Worm (Caenorhabditis elegans): ENCODE results near the gene E02H4.8.

Gene E02H4.8

DNA sequence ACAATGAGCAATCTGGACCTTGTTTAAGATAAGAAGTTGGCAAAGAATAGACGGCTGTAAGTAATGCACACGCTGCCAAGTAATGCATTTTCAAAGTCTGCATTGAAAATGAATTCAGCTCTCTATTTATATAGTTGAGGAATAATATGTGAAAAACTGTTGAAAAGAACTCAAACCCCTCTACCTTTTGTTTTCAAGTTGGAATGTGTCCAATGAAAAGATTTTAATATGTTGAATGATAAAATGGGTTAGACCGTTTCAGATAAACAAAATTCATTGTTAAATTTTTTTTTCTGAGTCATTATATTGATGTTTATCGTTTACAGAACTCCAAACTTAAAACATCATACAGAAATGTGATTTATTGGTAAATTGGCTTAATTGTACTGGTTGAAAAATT is at the start of gene E02H4.8:
Gene E02H4.8 (minus strand): TSS at position 101 of the 400 bp plus-strand sequence.
- no peak for TF ChIP-seq set-16 (GFP tag; IDR thresholded peaks at IDR 0.05)
- peak in 1 of 2 experiments; percentile 41 for TF ChIP-seq unc-62 (GFP tag; optimal IDR thresholded peaks at IDR 0.05 in 1 of 2)
- no peak for TF ChIP-seq unc-62 (tag; optimal IDR thresholded peaks at IDR 0.05)

DNA sequence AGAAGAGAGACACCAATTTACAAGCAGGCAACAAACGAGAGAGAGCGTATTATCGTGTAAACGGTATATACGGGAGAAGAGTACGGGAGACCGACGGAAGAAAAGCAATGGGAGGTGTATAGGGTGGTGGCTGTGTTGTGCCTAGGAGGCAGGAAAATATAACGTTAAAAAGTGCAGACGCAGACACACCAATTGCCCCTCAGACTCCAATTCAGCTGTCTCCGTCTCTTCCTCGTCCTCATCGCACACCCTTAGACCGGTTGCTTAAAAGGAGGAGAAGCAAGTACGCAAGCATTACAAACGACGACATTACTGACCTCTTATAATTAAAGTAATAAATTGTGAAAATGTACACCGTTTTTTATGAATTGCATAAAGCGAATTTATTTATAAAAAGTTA is 49.0 kb upstream of the E02H4.8 start:
- peak; percentile 26 for TF ChIP-seq nhr-77 (tag; optimal IDR thresholded peaks at IDR 0.05)
- TF ChIP-seq hif-1 (tag; optimal IDR thresholded peaks at IDR 0.05): peak in 1 of 2 experiments; percentile 54
- no peak for TF ChIP-seq Y5F2A.4 (GFP tag; optimal IDR thresholded peaks at IDR 0.05)
- TF ChIP-seq mdt-29 (GFP tag; IDR thresholded peaks at IDR 0.05): no peak
- TF ChIP-seq ceh-28 (tag; optimal IDR thresholded peaks at IDR 0.05): no peak
- TF ChIP-seq ztf-11 (tag; optimal IDR thresholded peaks at IDR 0.05): no peak
- peak in 1 of 2 experiments; percentile 98 for TF ChIP-seq unc-62 (GFP tag; optimal IDR thresholded peaks at IDR 0.05 in 1 of 2)
- TF ChIP-seq unc-62 (tag; optimal IDR thresholded peaks at IDR 0.05): no peak
- no peak for TF ChIP-seq nhr-41 (GFP tag; IDR thresholded peaks at IDR 0.05)
- TF ChIP-seq zip-11 (GFP tag; IDR thresholded peaks at IDR 0.05): no peak
- TF ChIP-seq hmg-1.1 (GFP tag; IDR thresholded peaks at IDR 0.05): peak; percentile 82
- TF ChIP-seq R02D3.7 (tag; optimal IDR thresholded peaks at IDR 0.05): no peak
- no peak for TF ChIP-seq pqm-1 (tag; optimal IDR thresholded peaks at IDR 0.05)
- peak; percentile 60 for TF ChIP-seq dmd-6 (GFP tag; IDR thresholded peaks at IDR 0.05)
- peak; percentile 72; the same call in 1 of the 2 replicates for TF ChIP-seq ctbp-1 (GFP tag; IDR thresholded peaks at IDR 0.05)
- no peak for TF ChIP-seq tra-1 (GFP tag; IDR thresholded peaks at IDR 0.05)
- TF ChIP-seq ztf-7 (tag; optimal IDR thresholded peaks at IDR 0.05): peak; percentile 62
- no peak for TF ChIP-seq ZK546.5 (tag; optimal IDR thresholded peaks at IDR 0.05)
- no peak for TF ChIP-seq cey-2 (tag; optimal IDR thresholded peaks at IDR 0.05; ENCODE audit: borderline replicate concordance, insufficient read depth)
- no peak for TF ChIP-seq snpc-1.2 (GFP tag; IDR thresholded peaks at IDR 0.05)
- TF ChIP-seq nhr-10 (tag; optimal IDR thresholded peaks at IDR 0.05): peak; percentile 15
- TF ChIP-seq saeg-2 (GFP tag; IDR thresholded peaks at IDR 0.05): no peak
- no peak for TF ChIP-seq D1046.2 (GFP tag; IDR thresholded peaks at IDR 0.05)
- TF ChIP-seq vab-7 (GFP tag; IDR thresholded peaks at IDR 0.05): no peak
- TF ChIP-seq F37D6.2 (tag; optimal IDR thresholded peaks at IDR 0.05): peak; percentile 62
- TF ChIP-seq ZK337.2 (GFP tag; IDR thresholded peaks at IDR 0.05): no peak
- peak; percentile 78 for TF ChIP-seq dve-1 (tag; optimal IDR thresholded peaks at IDR 0.05; ENCODE audit: insufficient read depth)
- no peak for TF ChIP-seq egl-27 (tag; optimal IDR thresholded peaks at IDR 0.05)
- no peak for TF ChIP-seq attf-4 (tag; optimal IDR thresholded peaks at IDR 0.05)
- no peak for TF ChIP-seq tag-97 (GFP tag; IDR thresholded peaks at IDR 0.05)
- TF ChIP-seq nhr-11 (tag; optimal IDR thresholded peaks at IDR 0.05): peak; percentile 58
- TF ChIP-seq fkh-10 (GFP tag; optimal IDR thresholded peaks at IDR 0.05): no peak
- TF ChIP-seq mxl-3 (GFP tag; optimal IDR thresholded peaks at IDR 0.05): peak; percentile 75
- TF ChIP-seq unc-39 (tag; optimal IDR thresholded peaks at IDR 0.05): no peak
- peak; percentile 48 for TF ChIP-seq nhr-48 (tag; optimal IDR thresholded peaks at IDR 0.05)
- TF ChIP-seq fos-1 (tag; optimal IDR thresholded peaks at IDR 0.05): no peak
- TF ChIP-seq lim-7 (GFP tag; IDR thresholded peaks at IDR 0.05): no peak
- no peak for TF ChIP-seq zfp-3 (GFP tag; conservative IDR thresholded peaks at IDR 0.05)
- TF ChIP-seq nhr-102 (tag; optimal IDR thresholded peaks at IDR 0.05): peak; percentile 54
- peak; percentile 34 for TF ChIP-seq zip-2 (tag; optimal IDR thresholded peaks at IDR 0.05)
- no peak for TF ChIP-seq aly-2 (tag; optimal IDR thresholded peaks at IDR 0.05)
- TF ChIP-seq lin-13 (GFP tag; optimal IDR thresholded peaks at IDR 0.05): peak; percentile 98
- TF ChIP-seq zag-1 (tag; optimal IDR thresholded peaks at IDR 0.05): no peak
- TF ChIP-seq Y105C5A.15 (GFP tag; IDR thresholded peaks at IDR 0.05): no peak
- TF ChIP-seq nhr-25 (tag; optimal IDR thresholded peaks at IDR 0.05; ENCODE audit: borderline replicate concordance, insufficient read depth): peak; percentile 24
- TF ChIP-seq daf-8 (GFP tag; IDR thresholded peaks at IDR 0.05): no peak
- no peak for TF ChIP-seq snpc-4 (tag; optimal IDR thresholded peaks at IDR 0.05)
- TF ChIP-seq madf-5 (GFP tag; IDR thresholded peaks at IDR 0.05): no peak
- no peak for TF ChIP-seq mxl-2 (GFP tag; conservative IDR thresholded peaks at IDR 0.05)

All from whole organism, L4 larva.